Fruit fly (Drosophila melanogaster): ENCODE data around the gene Polr1C.

- TF ChIP-seq CG8478 (optimal IDR thresholded peaks at IDR 0.05) (no peak), CTCF (optimal IDR thresholded peaks at IDR 0.05) (no peak)
Measured at dm6 chr2L:4981278-4981966, 12.6 kb downstream of the Polr1C start, which contains the start of the genes CG8892 and CG34126.

Measured in S2 (cell line).